Fruit fly (Drosophila melanogaster) whole organism, embryonic: ENCODE measurements around the gene tth.

ENCODE experiments used
- Awh ChIP-seq: fragments of 200-800 bp; sonication (Bioruptor generic); IDR thresholded peaks from 2 replicates; pipeline ENCODE4, ENCODE4 v1.3.6; 2022; ENCODE audit warnings: missing biosample characterization, missing genetic modification characterization
- CG12071 ChIP-seq: fragments of 200-800 bp; sonication (Bioruptor generic); optimal IDR thresholded peaks from 3 replicates; lab custom pipeline; 2018; ENCODE audit warnings: missing biosample characterization, mild to moderate bottlenecking, missing genetic modification characterization
- CG12769 ChIP-seq: fragments of 200-800 bp; sonication (Bioruptor generic); optimal IDR thresholded peaks from 2 replicates; lab custom pipeline; 2019; ENCODE audit warnings: missing biosample characterization, mild to moderate bottlenecking, missing genetic modification characterization, moderate library complexity
- CG13287 ChIP-seq: fragments of 200-800 bp; sonication (Bioruptor generic); IDR thresholded peaks from 2 replicates; pipeline ENCODE4 v1.3.6; 2022; ENCODE audit warnings: missing biosample characterization, missing genetic modification characterization; ENCODE audit not compliant: partially characterized antibody
- CG13296 ChIP-seq: fragments of 200-800 bp; sonication (Bioruptor generic); optimal IDR thresholded peaks from 3 replicates; lab custom pipeline; 2018; ENCODE audit warnings: missing biosample characterization, mild to moderate bottlenecking, missing genetic modification characterization
- CG13775 ChIP-seq: fragments of 200-800 bp; sonication (Bioruptor generic); optimal IDR thresholded peaks from 3 replicates; lab custom pipeline; 2017; ENCODE audit warnings: missing biosample characterization, mild to moderate bottlenecking, missing genetic modification characterization
- CG1529 ChIP-seq: fragments of 200-800 bp; sonication (Bioruptor generic); optimal IDR thresholded peaks from 3 replicates; lab custom pipeline; 2018; ENCODE audit warnings: missing biosample characterization, missing genetic modification characterization
- CG15514 ChIP-seq: fragments of 200-800 bp; sonication (Bioruptor generic); optimal IDR thresholded peaks from 3 replicates; lab custom pipeline; 2017; ENCODE audit warnings: missing biosample characterization, missing genetic modification characterization, mild to moderate bottlenecking, moderate library complexity, missing genetic modification reagents
- CG16863 ChIP-seq: fragments of 200-800 bp; sonication (Bioruptor generic); optimal IDR thresholded peaks from 3 replicates; lab custom pipeline; 2016; ENCODE audit warnings: missing biosample characterization, missing genetic modification characterization
- CG1792 ChIP-seq: fragments of 200-800 bp; sonication (Bioruptor generic); optimal IDR thresholded peaks from 2 replicates; lab custom pipeline; 2016; ENCODE audit warnings: missing biosample characterization, missing genetic modification characterization
- CG2116 ChIP-seq: fragments of 200-800 bp; sonication (Bioruptor generic); optimal IDR thresholded peaks from 3 replicates; lab custom pipeline; 2018; ENCODE audit warnings: missing biosample characterization, mild to moderate bottlenecking, missing genetic modification characterization
- CG2120 ChIP-seq: fragments of 200-800 bp; sonication (Bioruptor generic); optimal IDR thresholded peaks from 3 replicates; lab custom pipeline; 2016; ENCODE audit warnings: missing biosample characterization, missing genetic modification characterization
- CG2889 ChIP-seq: fragments of 200-800 bp; sonication (Bioruptor generic); IDR thresholded peaks from 3 replicates; pipeline ENCODE4 v1.3.6; 2022; ENCODE audit warnings: missing biosample characterization, missing genetic modification characterization
- CG30020 ChIP-seq: fragments of 200-800 bp; optimal IDR thresholded peaks from 2 replicates; lab custom pipeline; 2019; ENCODE audit warnings: missing biosample characterization, mild to moderate bottlenecking, missing genetic modification characterization, moderate library complexity
- CG31388 ChIP-seq: fragments of 200-800 bp; sonication (Bioruptor generic); optimal IDR thresholded peaks from 2 replicates; lab custom pipeline; 2016; ENCODE audit warnings: missing biosample characterization, missing genetic modification characterization
- CG33557 ChIP-seq: fragments of 200-800 bp; sonication (Bioruptor generic); optimal IDR thresholded peaks from 2 replicates; lab custom pipeline; 2019; ENCODE audit warnings: missing biosample characterization, mild to moderate bottlenecking, missing genetic modification characterization, moderate library complexity
- CG4360 ChIP-seq: fragments of 200-800 bp; sonication (Bioruptor generic); IDR thresholded peaks from 2 replicates; pipeline ENCODE4 v1.3.6; 2022; ENCODE audit warnings: missing biosample characterization, missing genetic modification characterization
- CG6683 ChIP-seq: fragments of 200-800 bp; sonication (Bioruptor generic); optimal IDR thresholded peaks from 2 replicates; lab custom pipeline; 2017; ENCODE audit warnings: missing biosample characterization, mild to moderate bottlenecking, missing genetic modification characterization, missing genetic modification reagents
- D19A ChIP-seq: fragments of 200-800 bp; optimal IDR thresholded peaks from 3 replicates; lab custom pipeline; 2019; ENCODE audit warnings: missing biosample characterization, mild to moderate bottlenecking, missing genetic modification characterization, moderate library complexity
- Deaf1 ChIP-seq: fragments of 200-800 bp; optimal IDR thresholded peaks from 3 replicates; lab custom pipeline; 2019; ENCODE audit warnings: missing biosample characterization, mild to moderate bottlenecking, missing genetic modification characterization, moderate library complexity
- Dll ChIP-seq: fragments of 200-800 bp; sonication (Bioruptor generic); IDR thresholded peaks from 4 replicates; pipeline ENCODE4 v1.3.6; 2022; ENCODE audit warnings: missing biosample characterization, missing genetic modification characterization; ENCODE audit not compliant: partially characterized antibody
- Doc3 ChIP-seq: fragments of 200-800 bp; sonication (Bioruptor generic); IDR thresholded peaks from 3 replicates; pipeline ENCODE4 v1.3.6; 2022; ENCODE audit warnings: missing biosample characterization, missing genetic modification characterization; ENCODE audit not compliant: partially characterized antibody
- GATAe ChIP-seq: fragments of 200-800 bp; sonication (Bioruptor generic); conservative IDR thresholded peaks from 2 replicates; pipeline ENCODE4 v1.3.6; 2022; ENCODE audit warnings: missing biosample characterization, missing genetic modification characterization
- Gsc ChIP-seq: fragments of 200-800 bp; sonication (Bioruptor generic); IDR thresholded peaks from 2 replicates; pipeline ENCODE4 v1.3.6; 2022; ENCODE audit warnings: missing biosample characterization, missing genetic modification characterization
- H2.0 ChIP-seq: fragments of 200-800 bp; sonication (Bioruptor generic); IDR thresholded peaks from 2 replicates; pipeline ENCODE4 v1.3.6; 2022; ENCODE audit warnings: missing biosample characterization, missing genetic modification characterization
- Hr51 ChIP-seq, 2 experiments: fragments of 200-800 bp; sonication (Bioruptor generic); optimal IDR thresholded peaks; 2 replicates in 1 of 2; 3 replicates in 1 of 2; lab custom pipeline; 2016 to 2018; ENCODE audit warnings: missing biosample characterization in 2 of 2, missing genetic modification characterization in 2 of 2, mild to moderate bottlenecking in 1 of 2, moderate library complexity in 1 of 2
- Jarid2 ChIP-seq: fragments of 200-800 bp; sonication (Bioruptor generic); optimal IDR thresholded peaks from 3 replicates; lab custom pipeline; 2017; ENCODE audit warnings: mild to moderate bottlenecking, missing biosample characterization, missing genetic modification reagents, missing genetic modification characterization
- Mes4 ChIP-seq: fragments of 200-800 bp; sonication (Bioruptor generic); optimal IDR thresholded peaks from 2 replicates; lab custom pipeline; 2016; ENCODE audit warnings: missing biosample characterization, missing genetic modification characterization
- Nf-YA ChIP-seq: fragments of 200-800 bp; sonication (Bioruptor generic); IDR thresholded peaks from 2 replicates; pipeline ENCODE4 v1.3.6; 2022; ENCODE audit warnings: missing biosample characterization, missing genetic modification characterization
- Rx ChIP-seq: fragments of 200-800 bp; sonication (Bioruptor generic); IDR thresholded peaks from 2 replicates; pipeline ENCODE4 v1.3.6; 2022; ENCODE audit warnings: missing biosample characterization, missing genetic modification characterization
- Sin3A ChIP-seq: fragments of >200 bp; optimal IDR thresholded peaks from 2 replicates; lab custom pipeline; 2018
- Vsx1 ChIP-seq: fragments of 200-800 bp; sonication (Bioruptor generic); optimal IDR thresholded peaks from 2 replicates; lab custom pipeline; 2017; ENCODE audit warnings: missing biosample characterization, mild to moderate bottlenecking, missing genetic modification characterization, missing genetic modification reagents
- YL-1 ChIP-seq: fragments of 200-800 bp; sonication (Bioruptor generic); optimal IDR thresholded peaks from 3 replicates; lab custom pipeline; 2017; ENCODE audit warnings: missing biosample characterization, mild to moderate bottlenecking, missing genetic modification characterization
- ato ChIP-seq: fragments of 200-800 bp; sonication (Bioruptor generic); IDR thresholded peaks from 2 replicates; pipeline ENCODE4 v1.3.6; 2022; ENCODE audit warnings: missing biosample characterization, missing genetic modification characterization; ENCODE audit not compliant: partially characterized antibody
- bab2 ChIP-seq: fragments of 200-800 bp; sonication (Bioruptor generic); optimal IDR thresholded peaks from 2 replicates; lab custom pipeline; 2016; ENCODE audit warnings: missing biosample characterization, missing genetic modification characterization
- cad ChIP-seq: fragments of >200 bp; optimal IDR thresholded peaks from 2 replicates; lab custom pipeline; 2017; ENCODE audit warnings: missing biosample characterization, missing genetic modification characterization
- chinmo ChIP-seq: fragments of 200-800 bp; sonication (Bioruptor generic); IDR thresholded peaks from 4 replicates; pipeline ENCODE4 v1.3.6; 2022; ENCODE audit warnings: missing biosample characterization, missing genetic modification characterization; ENCODE audit not compliant: partially characterized antibody
- fd96Cb ChIP-seq: fragments of 200-800 bp; sonication (Bioruptor generic); optimal IDR thresholded peaks from 2 replicates; lab custom pipeline; 2018; ENCODE audit warnings: missing biosample characterization, mild to moderate bottlenecking, missing genetic modification characterization, moderate library complexity
- hb ChIP-seq: fragments of 200-800 bp; sonication (Bioruptor generic); IDR thresholded peaks from 3 replicates; pipeline ENCODE4 v1.3.6; 2022; ENCODE audit warnings: missing biosample characterization, missing genetic modification characterization; ENCODE audit not compliant: partially characterized antibody
- inv ChIP-seq: fragments of 200-800 bp; sonication (Bioruptor generic); IDR thresholded peaks from 2 replicates; pipeline ENCODE4 v1.3.6; 2022; ENCODE audit warnings: missing biosample characterization, missing genetic modification characterization; ENCODE audit not compliant: partially characterized antibody
- lab ChIP-seq: fragments of 200-800 bp; sonication (Bioruptor generic); optimal IDR thresholded peaks from 3 replicates; lab custom pipeline; 2017; ENCODE audit warnings: missing biosample characterization, missing genetic modification characterization, mild to moderate bottlenecking, moderate library complexity, missing genetic modification reagents
- pros ChIP-seq: fragments of 200-800 bp; sonication (Bioruptor generic); optimal IDR thresholded peaks from 3 replicates; lab custom pipeline; 2019; ENCODE audit warnings: missing biosample characterization, mild to moderate bottlenecking, missing genetic modification characterization, moderate library complexity
- ro ChIP-seq: fragments of 200-800 bp; sonication (Bioruptor generic); IDR thresholded peaks from 2 replicates; pipeline ENCODE4 v1.3.6; 2022; ENCODE audit warnings: missing biosample characterization, missing genetic modification characterization
- so ChIP-seq: fragments of 200-800 bp; sonication (Bioruptor generic); IDR thresholded peaks from 3 replicates; pipeline ENCODE4 v1.3.6; 2022; ENCODE audit warnings: missing biosample characterization, missing genetic modification characterization
- sug ChIP-seq: fragments of 200-800 bp; optimal IDR thresholded peaks from 2 replicates; lab custom pipeline; 2019; ENCODE audit warnings: missing biosample characterization, mild to moderate bottlenecking, missing genetic modification characterization, moderate library complexity
- trh ChIP-seq: fragments of 200-800 bp; sonication (Bioruptor generic); optimal IDR thresholded peaks from 2 replicates; lab custom pipeline; 2016; ENCODE audit warnings: missing biosample characterization, missing genetic modification characterization
- vnd ChIP-seq: fragments of 200-800 bp; sonication (Bioruptor generic); IDR thresholded peaks from 3 replicates; pipeline ENCODE4 v1.3.6; 2022; ENCODE audit warnings: missing biosample characterization, missing genetic modification characterization; ENCODE audit not compliant: partially characterized antibody
- wek ChIP-seq: fragments of 200-800 bp; sonication (Bioruptor generic); optimal IDR thresholded peaks from 3 replicates; lab custom pipeline; 2018; ENCODE audit warnings: missing biosample characterization, mild to moderate bottlenecking, missing genetic modification characterization, moderate library complexity

The tth gene

DNA sequence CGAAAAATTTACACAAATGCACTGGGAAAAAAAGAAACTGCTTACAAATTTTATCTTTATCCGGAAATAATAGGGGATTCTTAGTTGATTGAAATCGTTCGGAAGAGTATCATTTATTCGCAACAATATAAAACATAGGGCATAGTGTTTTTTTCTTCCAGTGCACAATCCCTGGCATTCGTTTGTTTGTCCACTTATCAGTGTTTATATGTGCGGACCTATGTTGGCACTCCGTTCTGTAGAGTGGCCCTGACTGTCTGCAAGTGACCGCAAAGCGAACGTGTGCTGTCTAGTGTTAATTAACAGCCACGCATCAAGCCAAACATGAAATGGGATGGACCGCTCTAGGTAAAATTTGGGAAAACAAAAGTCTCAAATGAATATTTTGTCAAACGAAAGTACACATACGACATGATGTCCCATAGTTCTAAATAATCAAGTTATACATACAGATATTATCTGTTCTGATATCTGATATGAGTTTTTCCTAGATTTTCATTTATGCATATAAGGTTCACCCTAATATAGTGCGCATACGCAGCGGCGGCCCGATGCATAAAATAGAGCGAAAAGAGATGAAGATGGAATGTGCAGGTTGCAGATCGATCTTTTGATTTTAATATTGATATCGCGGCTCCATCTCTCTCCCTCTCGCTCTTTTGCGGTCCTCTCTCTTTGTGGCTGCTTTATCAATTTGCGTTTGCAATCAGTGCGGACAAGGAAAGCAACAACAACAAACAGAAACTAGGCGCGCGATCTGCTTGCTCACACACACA lies 24.9 kb upstream of the tth start (continued):
- peak; percentile 86 for TF ChIP-seq CG4360
- peak; percentile 77 for TF ChIP-seq CG31388 (GFP tag; lab: Kevin White, UChicago)
- TF ChIP-seq Rx (GFP tag; lab: Robert Waterston, UW), result peak; percentile 88
- peak; percentile 88 for TF ChIP-seq trh (GFP tag; lab: Kevin White, UChicago)
- peak; percentile 85 for TF ChIP-seq CG12071
- peak; percentile 93 for TF ChIP-seq CG12769
- peak; percentile 86 for TF ChIP-seq CG15514 (GFP tag; lab: Kevin White, UChicago)
- TF ChIP-seq bab2 (GFP tag; lab: Kevin White, UChicago), result peak; percentile 96
- peak; percentile 93 for TF ChIP-seq Hr51 (GFP tag; optimal IDR thresholded peaks at IDR 0.05; lab: Kevin White, UChicago)
- no peak for TF ChIP-seq pros (GFP tag; lab: Kevin White, UChicago)
- peak; percentile 92 for TF ChIP-seq CG2889
- peak; percentile 91 for TF ChIP-seq CG13775
- peak; percentile 88 for TF ChIP-seq D19A
- TF ChIP-seq cad (GFP tag; lab: Kevin White, UChicago), result no peak
- TF ChIP-seq CG6683 (GFP tag; lab: Kevin White, UChicago), result peak; percentile 76
- TF ChIP-seq CG1792 (GFP tag; lab: Kevin White, UChicago), result peak; percentile 92
- TF ChIP-seq Dll, result no peak
- TF ChIP-seq Jarid2 (GFP tag; lab: Kevin White, UChicago), result peak; percentile 52
- no peak for TF ChIP-seq Doc3
- peak; percentile 78 for TF ChIP-seq wek (GFP tag; lab: Kevin White, UChicago)
- peak; percentile 91 for TF ChIP-seq Awh (GFP tag; lab: Robert Waterston, UW)
- TF ChIP-seq CG16863 (GFP tag; lab: Kevin White, UChicago), result peak; percentile 95
- TF ChIP-seq Nf-YA (GFP tag; lab: Robert Waterston, UW), result peak; percentile 79
- peak; percentile 89 for TF ChIP-seq Mes4 (GFP tag; lab: Kevin White, UChicago)
- TF ChIP-seq H2.0 (GFP tag; lab: Robert Waterston, UW), result peak; percentile 92
- TF ChIP-seq Deaf1 (tag; lab: Kevin White, UChicago), result no peak
- TF ChIP-seq CG30020 (tag; lab: Kevin White, UChicago), result peak; percentile 56
- peak; percentile 95 for TF ChIP-seq so (GFP tag; lab: Robert Waterston, UW)
- peak; percentile 69 for TF ChIP-seq CG2116
- TF ChIP-seq CG2120, result peak; percentile 97
- peak; percentile 82 for TF ChIP-seq Vsx1 (GFP tag; lab: Kevin White, UChicago)
- TF ChIP-seq ro (GFP tag; lab: Robert Waterston, UW), result 0 out of 2 replicates have a peak, but pooled peaks have one; percentile 43
- TF ChIP-seq CG33557, result peak; percentile 68
- TF ChIP-seq CG1529 (GFP tag; lab: Kevin White, UChicago), result peak; percentile 83
- TF ChIP-seq lab, result peak; percentile 96
- no peak for TF ChIP-seq CG13287 (GFP tag; lab: Robert Waterston, UW)
- TF ChIP-seq sug, result peak; percentile 54
- no peak for TF ChIP-seq hb (GFP tag; lab: Robert Waterston, UW)
- peak; percentile 91 for TF ChIP-seq fd96Cb (tag; lab: Kevin White, UChicago)
- no peak; the same call in 3 of the 4 replicates for TF ChIP-seq chinmo (GFP tag; lab: Robert Waterston, UW)
- TF ChIP-seq YL-1 (GFP tag; lab: Kevin White, UChicago), result peak; percentile 79
- TF ChIP-seq Gsc (GFP tag; lab: Robert Waterston, UW), result peak; percentile 76
- TF ChIP-seq GATAe (GFP tag; lab: Robert Waterston, UW), result peak; percentile 82
- no peak for TF ChIP-seq Sin3A (lab: Kevin White, UChicago)
- TF ChIP-seq CG13296 (GFP tag; lab: Kevin White, UChicago), result peak; percentile 92
- TF ChIP-seq vnd (GFP tag; lab: Robert Waterston, UW), result no peak
- no peak for TF ChIP-seq ato
- TF ChIP-seq inv (GFP tag; lab: Robert Waterston, UW), result no peak
